Worm (Caenorhabditis elegans) whole organism, early embryonic: ENCODE results near the gene cutl-23.

ENCODE experiments used
- aly-1 ChIP-seq: sonication (generic microtip); optimal IDR thresholded peaks from 2 replicates; lab custom pipeline; 2016; ENCODE audit warnings: missing genetic modification characterization, missing compliant biosample characterization
- ama-1 ChIP-seq: fragments of 150-350 bp; optimal IDR thresholded peaks from 2 replicates; lab custom pipeline; 2014
- ceh-36 ChIP-seq: sonication (generic microtip); optimal IDR thresholded peaks from 2 replicates; lab custom pipeline; 2016; ENCODE audit warnings: missing genetic modification characterization, inconsistent platforms, missing compliant biosample characterization
- ets-7 ChIP-seq: sonication (generic microtip); optimal IDR thresholded peaks from 2 replicates; lab custom pipeline; 2016; ENCODE audit warnings: missing genotype, missing genetic modification characterization, missing compliant biosample characterization
- flt-1 ChIP-seq: fragments of 200-800 bp; sonication (Bioruptor generic); IDR thresholded peaks from 2 replicates; pipeline ENCODE4 v1.3.6; 2022; ENCODE audit warnings: missing genetic modification characterization, missing compliant biosample characterization
- hnd-1 ChIP-seq: sonication (generic microtip); optimal IDR thresholded peaks from 2 replicates; lab custom pipeline; 2016; ENCODE audit warnings: missing genetic modification characterization, missing compliant biosample characterization
- pes-1 ChIP-seq: fragments of 200-800 bp; sonication (Bioruptor generic); IDR thresholded peaks from 2 replicates; pipeline ENCODE4 v1.3.6; 2022; ENCODE audit warnings: missing genetic modification reagents, missing genetic modification characterization, missing compliant biosample characterization
- scrt-1 ChIP-seq: fragments of 200-800 bp; sonication (Bioruptor generic); IDR thresholded peaks from 2 replicates; pipeline ENCODE4 v1.3.6; 2022; ENCODE audit warnings: missing genetic modification characterization, missing compliant biosample characterization
- tbx-11 ChIP-seq: fragments of 200-800 bp; sonication (Bioruptor generic); IDR thresholded peaks from 2 replicates; pipeline ENCODE4 v1.3.6; 2022; ENCODE audit warnings: missing genetic modification characterization, missing compliant biosample characterization

DNA sequence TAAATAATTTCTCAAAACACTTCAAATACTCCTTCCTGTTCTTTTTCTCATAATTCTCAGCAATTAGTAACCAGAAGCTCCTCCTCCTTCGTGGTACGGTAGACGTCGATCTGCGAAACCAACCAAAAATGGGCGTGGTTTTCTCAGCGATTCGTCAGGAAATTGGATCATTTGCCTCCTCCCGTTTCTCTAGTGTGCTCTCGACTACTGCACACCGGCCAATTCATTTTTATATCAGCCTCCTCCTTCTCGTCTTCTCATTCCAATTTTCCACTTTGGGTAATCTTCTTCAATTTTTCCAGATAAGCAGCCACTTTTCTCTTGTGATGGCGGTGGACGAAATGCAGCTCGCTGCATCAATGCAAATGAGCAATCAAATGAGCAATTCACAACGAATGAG lies 28.8 kb downstream of the cutl-23 start, which contains the start of gene ceh-10:
- no peak for TF ChIP-seq aly-1 (tag; lab: Kevin White, UChicago)
- TF ChIP-seq ceh-36 (tag; lab: Kevin White, UChicago) = no peak
- TF ChIP-seq hnd-1 (tag; lab: Kevin White, UChicago) = no peak
- TF ChIP-seq pes-1 (GFP tag; lab: Robert Waterston, UW) = no peak
- no peak for TF ChIP-seq flt-1 (GFP tag; lab: Robert Waterston, UW)
- no peak for TF ChIP-seq scrt-1 (GFP tag; lab: Robert Waterston, UW)
- TF ChIP-seq tbx-11 (GFP tag; lab: Robert Waterston, UW) = no peak
- no peak for TF ChIP-seq ets-7 (tag; lab: Kevin White, UChicago)
- no peak for TF ChIP-seq ama-1 (lab: Kevin White, UChicago)
